Worm (Caenorhabditis elegans) whole organism, L4/young adult: ENCODE data around the gene cam-1.

Source experiments
- W03F9.2 ChIP-seq: fragments of 150-350 bp; optimal IDR thresholded peaks from 2 replicates; lab custom pipeline; 2014; ENCODE audit warnings: missing biosample characterization, missing genetic modification characterization
- dao-5 ChIP-seq: sonication (generic microtip); optimal IDR thresholded peaks from 2 replicates; lab custom pipeline; 2016; ENCODE audit warnings: missing genotype, missing genetic modification characterization, moderate library complexity, missing compliant biosample characterization
- him-1 ChIP-seq: sonication (generic microtip); optimal IDR thresholded peaks from 2 replicates; lab custom pipeline; 2016; ENCODE audit warnings: missing genotype, missing genetic modification reagents, missing genetic modification characterization, missing compliant biosample characterization

The cam-1 gene

ce11 chrII:9310204-9310603, at the start of gene cam-1:
Gene cam-1, minus strand, starts transcription at chrII:9310304.
- TF ChIP-seq W03F9.2 (tag; lab: Kevin White, UChicago) (no peak), dao-5 (tag; lab: Kevin White, UChicago) (no peak), him-1 (tag; lab: Kevin White, UChicago) (no peak)

ce11 chrII:9358230-9358629, 48.1 kb upstream of the cam-1 start, which contains the start of gene mel-11:
Gene mel-11, plus strand, starts transcription at chrII:9358530.
- no peak for TF ChIP-seq him-1 (tag; lab: Kevin White, UChicago)
- TF ChIP-seq W03F9.2 (tag; lab: Kevin White, UChicago) = no peak
- TF ChIP-seq dao-5 (tag; lab: Kevin White, UChicago) = no peak

ce11 chrII:9356723-9357122, 46.6 kb upstream of the cam-1 start:
- no peak for TF ChIP-seq him-1 (tag; lab: Kevin White, UChicago)

ce11 chrII:9352669-9353068, 42.6 kb upstream of the cam-1 start, which contains the start of the genes sdhb-1 and cup-15:
Gene sdhb-1, minus strand, starts transcription at chrII:9352731.
Gene cup-15, plus strand, starts transcription at chrII:9353000.
- no peak for TF ChIP-seq W03F9.2 (tag; lab: Kevin White, UChicago)
- TF ChIP-seq dao-5 (tag; lab: Kevin White, UChicago) = no peak
- no peak for TF ChIP-seq him-1 (tag; lab: Kevin White, UChicago)

ce11 chrII:9347444-9347843, 37.3 kb upstream of the cam-1 start:
- TF ChIP-seq W03F9.2 (tag; lab: Kevin White, UChicago) = no peak
- no peak for TF ChIP-seq dao-5 (tag; lab: Kevin White, UChicago)
- TF ChIP-seq him-1 (tag; lab: Kevin White, UChicago) = no peak

ce11 chrII:9346490-9346889, 36.4 kb upstream of the cam-1 start, which contains the start of gene F42A8.1:
Gene F42A8.1, minus strand, starts transcription at chrII:9346590.
- no peak for TF ChIP-seq W03F9.2 (tag; lab: Kevin White, UChicago)
- no peak for TF ChIP-seq him-1 (tag; lab: Kevin White, UChicago)
- TF ChIP-seq dao-5 (tag; lab: Kevin White, UChicago) = no peak

- TF ChIP-seq W03F9.2 (tag; lab: Kevin White, UChicago) (no peak), him-1 (tag; lab: Kevin White, UChicago) (no peak), dao-5 (tag; lab: Kevin White, UChicago) (no peak)
These were observed 35.7 kb upstream of the cam-1 start for ce11 chrII:9345794-9346193.

ce11 chrII:9345116-9345515, 35.0 kb upstream of the cam-1 start:
- no peak for TF ChIP-seq W03F9.2 (tag; lab: Kevin White, UChicago)
- no peak for TF ChIP-seq him-1 (tag; lab: Kevin White, UChicago)
- no peak for TF ChIP-seq dao-5 (tag; lab: Kevin White, UChicago)

ce11 chrII:9343955-9344354, 33.9 kb upstream of the cam-1 start:
- TF ChIP-seq dao-5 (tag; lab: Kevin White, UChicago) (no peak), W03F9.2 (tag; lab: Kevin White, UChicago) (no peak), him-1 (tag; lab: Kevin White, UChicago) (no peak)

- no peak for TF ChIP-seq dao-5 (tag; lab: Kevin White, UChicago)
These were observed 28.8 kb upstream of the cam-1 start, which contains the start of gene ttll-12 for ce11 chrII:9338859-9339258. Gene ttll-12, plus strand, starts transcription at chrII:9338997.

- no peak for TF ChIP-seq him-1 (tag; lab: Kevin White, UChicago)
- TF ChIP-seq W03F9.2 (tag; lab: Kevin White, UChicago) = no peak
- no peak for TF ChIP-seq dao-5 (tag; lab: Kevin White, UChicago)
These were observed 26.5 kb upstream of the cam-1 start for ce11 chrII:9336651-9337050.

ce11 chrII:9333714-9334113, 23.6 kb upstream of the cam-1 start, which contains the start of gene scp-1:
Gene scp-1, plus strand, starts transcription at chrII:9334014.
- no peak for TF ChIP-seq W03F9.2 (tag; lab: Kevin White, UChicago)
- no peak for TF ChIP-seq dao-5 (tag; lab: Kevin White, UChicago)
- TF ChIP-seq him-1 (tag; lab: Kevin White, UChicago) = no peak

ce11 chrII:9333034-9333433, 22.9 kb upstream of the cam-1 start:
- TF ChIP-seq him-1 (tag; lab: Kevin White, UChicago) = no peak
- no peak for TF ChIP-seq W03F9.2 (tag; lab: Kevin White, UChicago)
- TF ChIP-seq dao-5 (tag; lab: Kevin White, UChicago) = no peak

ce11 chrII:9331343-9331742, 21.2 kb upstream of the cam-1 start, which contains the start of gene eif-3.F:
Gene eif-3.F, plus strand, starts transcription at chrII:9331643.
- TF ChIP-seq him-1 (tag; lab: Kevin White, UChicago) = no peak
- no peak for TF ChIP-seq W03F9.2 (tag; lab: Kevin White, UChicago)
- no peak for TF ChIP-seq dao-5 (tag; lab: Kevin White, UChicago)
